ENCODE assay signal across 2 worm cellular contexts in genomic region chrII:4851594-4852106, ce11.
TF ChIP-seq lines count a peak whose summit lies in the region.

dnj-9 (plus strand) TSS chrII:4852056.

TF ChIP-seq in whole organism, L1 larva, 84 proteins besides CTCF, POLR2A, EP300 and RAD21 (continued from another document):
- TF ChIP-seq pag-3 (tag; optimal IDR thresholded peaks at IDR 0.05; lab: Kevin White, UChicago; ENCODE audit: borderline replicate concordance, insufficient read depth): peak; percentile 32
- peak; percentile 96 for TF ChIP-seq nhr-19 (GFP tag; conservative IDR thresholded peaks at IDR 0.05; lab: Robert Waterston, UW)
- peak; percentile 97 for TF ChIP-seq snu-23 (GFP tag; optimal IDR thresholded peaks at IDR 0.05; lab: Kevin White, UChicago)
- TF ChIP-seq nhr-76 (tag; optimal IDR thresholded peaks at IDR 0.05; lab: Kevin White, UChicago): no peak
- TF ChIP-seq fkh-4 (tag; optimal IDR thresholded peaks at IDR 0.05; lab: Kevin White, UChicago; ENCODE audit: borderline replicate concordance): peak; percentile 80
- TF ChIP-seq nhr-85 (tag; lab: Kevin White, UChicago): peak; percentile 97
- TF ChIP-seq ceh-88 (GFP tag; IDR thresholded peaks at IDR 0.05; lab: Robert Waterston, UW): peak; percentile 83
- TF ChIP-seq nhr-20 (tag; optimal IDR thresholded peaks at IDR 0.05; lab: Kevin White, UChicago): peak; percentile 98
- TF ChIP-seq sptf-1 (tag; optimal IDR thresholded peaks at IDR 0.05; lab: Kevin White, UChicago): no peak
- TF ChIP-seq aly-2 (tag; optimal IDR thresholded peaks at IDR 0.05; lab: Kevin White, UChicago): peak; percentile 88
- TF ChIP-seq mdl-1 (tag; optimal IDR thresholded peaks at IDR 0.05; lab: Kevin White, UChicago): peak in 1 of 2 experiments; percentile 78
- TF ChIP-seq zag-1 (tag; optimal IDR thresholded peaks at IDR 0.05; lab: Kevin White, UChicago): no peak
- peak; percentile 83 for TF ChIP-seq lir-3 (tag; optimal IDR thresholded peaks at IDR 0.05; lab: Kevin White, UChicago; ENCODE audit: poor library complexity)
- TF ChIP-seq ceh-63 (GFP tag; optimal IDR thresholded peaks at IDR 0.05; lab: Kevin White, UChicago): no peak
- TF ChIP-seq tbx-2 (tag; optimal IDR thresholded peaks at IDR 0.05; lab: Kevin White, UChicago): peak; percentile 97
- peak; percentile 97 for TF ChIP-seq nhr-90 (tag; optimal IDR thresholded peaks at IDR 0.05; lab: Kevin White, UChicago; ENCODE audit: poor library complexity)
- peak; percentile 39 for TF ChIP-seq C34B4.2 (tag; optimal IDR thresholded peaks at IDR 0.05; lab: Kevin White, UChicago)
- peak; percentile 97 for TF ChIP-seq dsc-1 (tag; optimal IDR thresholded peaks at IDR 0.05; lab: Kevin White, UChicago)
- TF ChIP-seq zip-4 (GFP tag; optimal IDR thresholded peaks at IDR 0.05; lab: Kevin White, UChicago): peak; percentile 89
- no peak for TF ChIP-seq alr-1 (tag; optimal IDR thresholded peaks at IDR 0.05; lab: Kevin White, UChicago; ENCODE audit: borderline replicate concordance)
- no peak for TF ChIP-seq hlh-17 (GFP tag; optimal IDR thresholded peaks at IDR 0.05; lab: Kevin White, UChicago; ENCODE audit: borderline replicate concordance)
- TF ChIP-seq elt-3 (tag; optimal IDR thresholded peaks at IDR 0.05; lab: Kevin White, UChicago): peak in 3 of 6 experiments; percentile 50 to 90 (median 90)
- TF ChIP-seq swsn-7 (tag; optimal IDR thresholded peaks at IDR 0.05; lab: Kevin White, UChicago): peak; percentile 97

TF ChIP-seq in whole organism, young adult, 124 proteins besides CTCF, POLR2A, EP300 and RAD21 (continued from another document):
- no peak for TF ChIP-seq bed-2 (GFP tag; IDR thresholded peaks at IDR 0.05; lab: Robert Waterston, UW)
- TF ChIP-seq F52B5.7 (tag; optimal IDR thresholded peaks at IDR 0.05; lab: Kevin White, UChicago): no peak
- TF ChIP-seq lin-35 (GFP tag; optimal IDR thresholded peaks at IDR 0.05; lab: Kevin White, UChicago): peak; percentile 86 to 99 (median 92)
- TF ChIP-seq snpc-1.3 (tag; optimal IDR thresholded peaks at IDR 0.05; lab: Kevin White, UChicago; ENCODE audit: insufficient read depth): peak; percentile 92
- peak; percentile 73 for TF ChIP-seq attf-6 (GFP tag; IDR thresholded peaks at IDR 0.05; lab: Robert Waterston, UW)
- TF ChIP-seq F37B4.10 (GFP tag; IDR thresholded peaks at IDR 0.05; lab: Robert Waterston, UW): no peak
- peak; percentile 41 to 82 for TF ChIP-seq let-607 (tag; optimal IDR thresholded peaks at IDR 0.05; lab: Kevin White, UChicago)
- peak; percentile 62 for TF ChIP-seq hrde-1 (tag; optimal IDR thresholded peaks at IDR 0.05; lab: Kevin White, UChicago; ENCODE audit: borderline replicate concordance)
- TF ChIP-seq B0035.1 (tag; optimal IDR thresholded peaks at IDR 0.05; lab: Kevin White, UChicago): peak; percentile 78
- TF ChIP-seq sea-2 (GFP tag; IDR thresholded peaks at IDR 0.05; lab: Robert Waterston, UW): no peak
- TF ChIP-seq ceh-91 (GFP tag; IDR thresholded peaks at IDR 0.05; lab: Robert Waterston, UW): peak; percentile 69
- peak; percentile 79 for TF ChIP-seq madf-8 (GFP tag; conservative IDR thresholded peaks at IDR 0.05; lab: Robert Waterston, UW)
- TF ChIP-seq ztf-3 (GFP tag; optimal IDR thresholded peaks at IDR 0.05; lab: Kevin White, UChicago): no peak
- TF ChIP-seq K12H6.12 (tag; optimal IDR thresholded peaks at IDR 0.05; lab: Kevin White, UChicago): peak; percentile 71
- peak; percentile 91 for TF ChIP-seq pbrm-1 (GFP tag; IDR thresholded peaks at IDR 0.05; lab: Robert Waterston, UW)
- TF ChIP-seq mel-28 (tag; optimal IDR thresholded peaks at IDR 0.05; lab: Kevin White, UChicago; ENCODE audit: borderline replicate concordance): peak; percentile 6
- TF ChIP-seq nhr-80 (tag; optimal IDR thresholded peaks at IDR 0.05; lab: Kevin White, UChicago): peak; percentile 64
- peak; percentile 98 for TF ChIP-seq Y53G8AR.9 (GFP tag; conservative IDR thresholded peaks at IDR 0.05; lab: Robert Waterston, UW)
- no peak for TF ChIP-seq aptf-2 (GFP tag; conservative IDR thresholded peaks at IDR 0.05; lab: Robert Waterston, UW)
- TF ChIP-seq aptf-3 (GFP tag; IDR thresholded peaks at IDR 0.05; lab: Robert Waterston, UW): no peak
- TF ChIP-seq egl-18 (GFP tag; IDR thresholded peaks at IDR 0.05; lab: Robert Waterston, UW): peak; percentile 72; the same call in 1 of the 2 replicates
- no peak for TF ChIP-seq nfya-1 (tag; optimal IDR thresholded peaks at IDR 0.05; lab: Kevin White, UChicago; ENCODE audit: borderline replicate concordance, insufficient read depth)
- no peak for TF ChIP-seq nfya-2 (GFP tag; IDR thresholded peaks at IDR 0.05; lab: Robert Waterston, UW)
- TF ChIP-seq ZK185.1 (tag; optimal IDR thresholded peaks at IDR 0.05; lab: Kevin White, UChicago; ENCODE audit: poor library complexity, severe bottlenecking): peak; percentile 95
